Worm (Caenorhabditis elegans): ENCODE results near the gene pygl-1.
"Not testable (repeated sequence)": the region's sequence is repeated elsewhere in the genome, so short reads cannot be mapped to it uniquely, and the experiment has no call there.

The pygl-1 gene

DNA sequence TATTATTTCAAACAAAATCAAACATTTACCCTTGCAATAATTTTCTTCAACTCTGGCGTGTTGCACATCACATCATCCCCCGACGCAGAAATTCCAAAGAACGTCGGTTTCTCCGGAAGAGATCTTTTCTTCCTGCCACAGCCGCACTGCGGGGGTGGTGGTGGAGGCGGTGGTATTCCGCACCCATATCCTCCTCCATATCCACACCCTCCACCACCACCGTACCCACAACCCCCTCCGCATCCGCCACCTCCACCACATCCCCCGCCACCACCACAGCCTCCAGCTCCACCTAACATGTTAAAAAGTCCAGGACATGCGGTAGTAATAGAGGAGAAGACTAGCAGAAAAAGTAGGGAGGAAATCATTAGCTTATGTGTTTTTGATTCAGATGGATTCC, 24.0 kb upstream of the pygl-1 start, which contains the start of gene grl-29:
Gene grl-29 (minus strand): TSS at position 368 of the 400 bp plus-strand sequence.
- TF ChIP-seq elt-1 (tag; optimal IDR thresholded peaks at IDR 0.05) (no peak), nhr-129 (tag; optimal IDR thresholded peaks at IDR 0.05) (no peak), nhr-77 (tag; optimal IDR thresholded peaks at IDR 0.05) (no peak), lsy-2 (tag; optimal IDR thresholded peaks at IDR 0.05) (no peak), snpc-4 (tag; optimal IDR thresholded peaks at IDR 0.05) (no peak), ztf-11 (tag; optimal IDR thresholded peaks at IDR 0.05) (no peak), lin-39 (tag; optimal IDR thresholded peaks at IDR 0.05) (no peak), aly-2 (tag; optimal IDR thresholded peaks at IDR 0.05) (no peak), elt-3 (tag; optimal IDR thresholded peaks at IDR 0.05) (no peak), sma-3 (GFP tag; optimal IDR thresholded peaks at IDR 0.05) (no peak), lin-13 (GFP tag; optimal IDR thresholded peaks at IDR 0.05) (no peak), peb-1 (tag; optimal IDR thresholded peaks at IDR 0.05) (no peak), nhr-237 (tag; optimal IDR thresholded peaks at IDR 0.05) (no peak), egl-27 (tag; optimal IDR thresholded peaks at IDR 0.05) (no peak), blmp-1 (tag; optimal IDR thresholded peaks at IDR 0.05; ENCODE audit: insufficient read depth) (no peak), crh-2 (tag; optimal IDR thresholded peaks at IDR 0.05) (no peak), lin-11 (tag; optimal IDR thresholded peaks at IDR 0.05) (no peak), ama-1 (optimal IDR thresholded peaks at IDR 0.05) (no peak), zag-1 (tag; optimal IDR thresholded peaks at IDR 0.05) (no peak), fos-1 (tag; optimal IDR thresholded peaks at IDR 0.05) (no peak)

DNA sequence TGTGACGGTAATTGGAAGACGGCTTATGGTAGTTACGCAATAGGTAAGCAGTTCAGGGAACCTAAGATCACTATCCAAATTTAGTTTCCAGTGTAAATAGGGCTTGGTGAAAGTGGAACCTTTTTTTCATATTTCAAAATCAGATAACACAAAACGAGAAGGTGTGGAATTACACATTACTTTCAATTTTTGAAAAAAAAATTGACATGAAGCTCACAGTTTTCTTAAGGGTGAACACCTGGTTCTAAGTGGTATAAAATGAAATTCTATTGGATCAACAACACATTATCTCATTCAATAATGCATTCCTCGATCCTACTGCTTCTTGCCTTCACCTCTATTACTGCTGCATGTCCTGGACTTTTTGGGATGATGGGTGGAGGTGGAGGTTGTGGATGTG, 22.8 kb upstream of the pygl-1 start, which contains the start of gene grl-30:
Gene grl-30 (plus strand): TSS at position 301 of the 400 bp plus-strand sequence.
- TF ChIP-seq dmd-4 (tag; optimal IDR thresholded peaks at IDR 0.05) (no peak), ceh-16 (tag; optimal IDR thresholded peaks at IDR 0.05) (no peak), sma-9 (GFP tag; optimal IDR thresholded peaks at IDR 0.05) (no peak), sma-9 (tag; optimal IDR thresholded peaks at IDR 0.05) (no peak), blmp-1 (tag; optimal IDR thresholded peaks at IDR 0.05; ENCODE audit: insufficient read depth) (no peak), ztf-4 (tag; optimal IDR thresholded peaks at IDR 0.05) (no peak), aly-2 (tag; optimal IDR thresholded peaks at IDR 0.05) (no peak), nhr-77 (tag; optimal IDR thresholded peaks at IDR 0.05) (no peak)

DNA sequence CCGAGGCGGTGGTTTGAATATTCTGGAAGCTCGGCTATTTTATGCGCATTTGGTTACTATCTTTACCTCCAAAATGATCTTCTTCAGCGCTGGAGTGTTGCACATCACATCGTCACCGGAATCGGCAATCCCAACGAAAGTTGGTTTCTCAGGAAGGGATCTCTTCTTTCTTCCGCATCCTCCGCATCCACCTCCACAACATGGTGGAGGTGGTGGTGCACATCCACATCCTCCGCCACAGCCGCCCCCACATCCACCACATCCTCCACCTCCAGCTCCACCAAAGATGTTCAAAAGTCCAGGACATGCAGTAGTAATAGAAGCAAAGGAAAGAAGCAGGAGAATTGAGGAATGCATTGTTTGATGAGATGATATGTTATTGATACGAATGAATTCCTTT, 21.4 kb upstream of the pygl-1 start, which contains the start of gene grl-31:
Gene grl-31 (minus strand): TSS at position 357 of the 400 bp plus-strand sequence.
- TF ChIP-seq zag-1 (tag; optimal IDR thresholded peaks at IDR 0.05) (no peak), nhr-6 (tag; optimal IDR thresholded peaks at IDR 0.05) (no peak), ama-1 (optimal IDR thresholded peaks at IDR 0.05) (no peak), elt-1 (tag; optimal IDR thresholded peaks at IDR 0.05) (no peak), F13H6.1 (tag; optimal IDR thresholded peaks at IDR 0.05) (no peak), egl-27 (tag; optimal IDR thresholded peaks at IDR 0.05) (no peak), ceh-82 (tag; optimal IDR thresholded peaks at IDR 0.05) (no peak)

DNA sequence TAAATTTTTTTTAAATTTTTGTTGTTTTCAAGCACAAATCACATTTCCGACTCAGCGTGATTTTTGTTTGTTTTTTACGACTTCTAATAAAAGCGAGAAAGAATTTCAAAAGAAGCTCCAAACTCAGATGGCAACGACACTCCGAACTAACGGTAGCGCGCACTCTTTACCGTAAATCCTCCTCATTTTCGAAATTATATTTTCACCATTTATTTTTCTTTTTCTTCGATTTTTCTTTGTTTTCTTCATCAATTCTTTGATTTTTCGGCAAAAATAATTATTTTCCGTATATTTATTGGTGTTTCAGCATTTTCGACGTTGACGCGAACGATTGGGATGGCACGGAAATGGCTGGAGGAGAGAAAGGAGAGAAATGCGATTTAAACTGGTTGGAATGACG, 20.1 kb upstream of the pygl-1 start, which contains the start of gene T24A6.1:
Gene T24A6.1 (plus strand): TSS at position 301 of the 400 bp plus-strand sequence.
- not testable (repeated sequence) for TF ChIP-seq ama-1 (optimal IDR thresholded peaks at IDR 0.05); sem-4 (tag; optimal IDR thresholded peaks at IDR 0.05); ceh-16 (tag; optimal IDR thresholded peaks at IDR 0.05)

DNA sequence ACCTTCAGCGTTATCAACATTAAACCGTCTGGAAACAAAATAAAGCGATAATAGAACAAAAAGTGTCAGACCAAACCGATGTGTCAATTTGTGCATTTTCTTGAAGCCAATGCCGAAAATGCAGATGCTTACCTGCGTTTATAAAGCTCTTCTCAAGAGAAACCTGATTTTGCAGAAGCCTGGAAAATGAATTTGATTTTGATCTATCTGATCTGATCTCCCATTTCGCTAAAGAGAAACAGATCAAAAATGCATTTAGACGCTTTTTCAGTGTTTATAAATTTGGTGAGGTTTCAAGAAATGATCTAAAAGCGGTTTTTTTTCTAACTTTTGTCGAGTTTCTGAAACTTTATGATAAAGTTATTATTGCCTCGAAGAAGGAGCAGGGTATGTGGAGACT, 16.0 kb upstream of the pygl-1 start, which contains the start of gene T24A6.16:
Gene T24A6.16 (minus strand): TSS at position 101 of the 400 bp plus-strand sequence.
- not testable (repeated sequence) for TF ChIP-seq F13H6.1, zag-1, dmd-4 (tag; optimal IDR thresholded peaks at IDR 0.05)

DNA sequence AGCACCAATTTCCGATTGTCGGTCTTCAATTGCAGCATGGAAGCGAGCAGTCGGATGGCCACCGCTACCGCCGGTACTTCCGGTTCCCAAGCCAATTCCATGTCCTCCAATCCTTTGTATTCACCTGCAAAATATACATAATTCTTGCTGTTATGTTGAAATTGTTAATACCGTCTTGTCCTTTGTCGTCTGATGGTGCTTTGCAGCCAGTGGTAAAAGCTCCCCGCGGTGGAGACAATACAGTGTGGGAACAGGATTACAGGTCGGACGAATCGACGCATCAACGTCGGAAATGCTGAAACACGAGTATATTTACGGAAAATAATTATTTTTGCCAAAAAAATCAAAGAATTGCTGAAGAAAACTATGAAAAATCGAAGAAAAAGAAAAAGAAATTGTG, 14.5 kb upstream of the pygl-1 start, which contains the start of gene T24A6.17:
Gene T24A6.17 (minus strand): TSS at position 101 of the 400 bp plus-strand sequence.
- not testable (repeated sequence) for TF ChIP-seq unc-62 (GFP tag; optimal IDR thresholded peaks at IDR 0.05); Y55F3AM.14 (GFP tag; optimal IDR thresholded peaks at IDR 0.05); mdl-1 (tag; optimal IDR thresholded peaks at IDR 0.05)
